Worm (Caenorhabditis elegans) whole organism, midembryonic: ENCODE data around the gene col-78.

Experiments
- ref-1 ChIP-seq: fragments of 200-800 bp; sonication (Bioruptor generic); conservative IDR thresholded peaks from 2 replicates; pipeline ENCODE4 v1.3.6; 2022; ENCODE audit warnings: missing genetic modification reagents, missing genetic modification characterization, missing compliant biosample characterization
- tab-1 ChIP-seq: fragments of 200-800 bp; sonication (Bioruptor generic); IDR thresholded peaks from 2 replicates; pipeline ENCODE4 v1.3.6; 2022; ENCODE audit warnings: missing genetic modification characterization, missing compliant biosample characterization

ce11 chrII:9130339-9130738 lies 22.0 kb upstream of the col-78 start:
- no peak for TF ChIP-seq ref-1
- no peak for TF ChIP-seq tab-1 (GFP tag; lab: Robert Waterston, UW)
